Worm (Caenorhabditis elegans) whole organism, L3 larva: ENCODE measurements around the gene ets-9.

Experiments
- elt-1 ChIP-seq: fragments of 150-350 bp; optimal IDR thresholded peaks from 2 replicates; lab custom pipeline; 2014; ENCODE audit warnings: missing biosample characterization, missing genetic modification characterization
- elt-2 ChIP-seq: sonication (generic microtip); optimal IDR thresholded peaks from 2 replicates; lab custom pipeline; 2016; ENCODE audit warnings: missing genetic modification reagents, mild to moderate bottlenecking, missing genetic modification characterization, missing compliant biosample characterization
- elt-3 ChIP-seq, 3 experiments: fragments of 150-350 bp in 1 of 3; sonication (generic microtip) in 2 of 3; optimal IDR thresholded peaks; 2 replicates in 2 of 3; 4 replicates in 1 of 3; lab custom pipeline; 2014 to 2017; ENCODE audit warnings: missing biosample characterization in 3 of 3, missing genetic modification characterization in 3 of 3
- hmg-11 ChIP-seq: sonication (generic microtip); optimal IDR thresholded peaks from 2 replicates; lab custom pipeline; 2016; ENCODE audit warnings: missing genetic modification characterization, missing compliant biosample characterization
- nhr-28 ChIP-seq: fragments of 150-350 bp; optimal IDR thresholded peaks from 2 replicates; lab custom pipeline; 2014; ENCODE audit warnings: missing biosample characterization, missing genetic modification characterization
- pha-4 ChIP-seq: fragments of 150-350 bp; optimal IDR thresholded peaks from 2 replicates; lab custom pipeline; 2014; ENCODE audit warnings: missing biosample characterization, missing genetic modification reagents, missing genetic modification characterization
- unc-39 ChIP-seq: sonication (generic microtip); optimal IDR thresholded peaks from 4 replicates; lab custom pipeline; 2017; ENCODE audit warnings: missing biosample characterization, missing genetic modification characterization
- ztf-11 ChIP-seq: fragments of 150-350 bp; optimal IDR thresholded peaks from 2 replicates; lab custom pipeline; 2014; ENCODE audit warnings: missing biosample characterization, missing genetic modification characterization

ce11 chrX:4265283-4265907 lies 14.1 kb upstream of the ets-9 start, which contains the start of gene coel-1:
- TF ChIP-seq pha-4 (peak; percentile 60), elt-1 (tag; lab: Kevin White, UChicago) (no peak), nhr-28 (tag; lab: Kevin White, UChicago) (no peak), hmg-11 (tag; lab: Kevin White, UChicago) (peak; percentile 64), unc-39 (no peak), elt-2 (tag; lab: Kevin White, UChicago) (peak; percentile 41), ztf-11 (tag; lab: Kevin White, UChicago) (no peak), elt-3 (tag; optimal IDR thresholded peaks at IDR 0.05; lab: Kevin White, UChicago) (no peak)
